Fruit fly (Drosophila melanogaster): Measurements from ENCODE around the gene Cp16.

dm6 chr3L:8683773-8684172, 48.0 kb upstream of the Cp16 start:
- TF ChIP-seq usp (GFP tag; optimal IDR thresholded peaks at IDR 0.05) (no peak), CG8478 (optimal IDR thresholded peaks at IDR 0.05) (no peak), Dll (optimal IDR thresholded peaks at IDR 0.05) (no peak), psq (optimal IDR thresholded peaks at IDR 0.05) (no peak), pan (optimal IDR thresholded peaks at IDR 0.05) (no peak), EcR (GFP tag; optimal IDR thresholded peaks at IDR 0.05) (no peak)
